In the genomic region with DNA sequence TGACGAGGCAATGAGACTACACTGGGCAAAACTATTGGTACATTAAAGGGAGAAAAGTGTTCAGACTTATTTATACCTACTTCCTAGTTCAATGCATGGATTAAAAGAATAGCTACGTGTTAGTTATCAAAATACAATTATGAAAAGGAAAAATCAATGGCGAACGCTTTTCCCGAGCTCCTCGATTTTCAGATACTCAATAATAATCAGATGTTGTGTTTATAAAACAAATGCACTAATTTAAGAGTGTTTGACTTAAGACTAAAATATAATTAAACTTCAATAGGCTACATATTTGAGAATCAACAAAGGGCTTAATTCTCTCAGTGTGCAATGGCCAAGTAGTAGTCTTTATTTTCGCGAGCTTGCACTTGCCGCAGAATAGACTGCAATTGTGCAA, we compare ENCODE assay signal across 1 fruit fly cellular context.
TF ChIP-seq lines count a peak whose summit lies in the region.

No protein-coding gene starts in this region.

TF ChIP-seq in whole organism, prepupa, 60 proteins besides CTCF, POLR2A, EP300 and RAD21 (continued from another document):
- TF ChIP-seq Eip75B (GFP tag; optimal IDR thresholded peaks at IDR 0.05; lab: Kevin White, UChicago) = peak; percentile 29
- peak; percentile 36 for TF ChIP-seq esn (GFP tag; optimal IDR thresholded peaks at IDR 0.05; lab: Kevin White, UChicago)
- TF ChIP-seq fd85E (GFP tag; optimal IDR thresholded peaks at IDR 0.05; lab: Kevin White, UChicago) = no peak
- no peak for TF ChIP-seq CG6854 (GFP tag; optimal IDR thresholded peaks at IDR 0.05; lab: Kevin White, UChicago)
- TF ChIP-seq CG6792 (GFP tag; optimal IDR thresholded peaks at IDR 0.05; lab: Kevin White, UChicago) = peak; percentile 3
- TF ChIP-seq net (GFP tag; optimal IDR thresholded peaks at IDR 0.05; lab: Kevin White, UChicago) = peak; percentile 16
- TF ChIP-seq Eip93F (GFP tag; optimal IDR thresholded peaks at IDR 0.05; lab: Kevin White, UChicago) = no peak
- no peak for TF ChIP-seq cyc (GFP tag; optimal IDR thresholded peaks at IDR 0.05; lab: Kevin White, UChicago)
- TF ChIP-seq Hr39 (GFP tag; optimal IDR thresholded peaks at IDR 0.05; lab: Kevin White, UChicago) = peak; percentile 25
- TF ChIP-seq eg (GFP tag; IDR thresholded peaks at IDR 0.05; lab: Robert Waterston, UW) = 0 out of 3 replicates have a peak, but pooled peaks have one; percentile 30
- peak; percentile 85 for TF ChIP-seq Eip78C (GFP tag; lab: Kevin White, UChicago)
- TF ChIP-seq CG31627 (GFP tag; optimal IDR thresholded peaks at IDR 0.05; lab: Kevin White, UChicago) = peak; percentile 14
- no peak for TF ChIP-seq Blimp-1 (GFP tag; optimal IDR thresholded peaks at IDR 0.05; lab: Kevin White, UChicago)
- no peak for TF ChIP-seq CG11762 (GFP tag; optimal IDR thresholded peaks at IDR 0.05; lab: Kevin White, UChicago; ENCODE audit: insufficient read depth)
- TF ChIP-seq CG6163 (GFP tag; IDR thresholded peaks at IDR 0.05; lab: Robert Waterston, UW) = peak; percentile 41; the same call in 1 of the 3 replicates
- no peak for TF ChIP-seq Hr38 (GFP tag; optimal IDR thresholded peaks at IDR 0.05; lab: Kevin White, UChicago)
- no peak for TF ChIP-seq CG11294 (GFP tag; IDR thresholded peaks at IDR 0.05; lab: Robert Waterston, UW)
